Worm (Caenorhabditis elegans) whole organism, midembryonic: Measurements from ENCODE around the gene mlc-6.

Source experiments
- T22C8.4 ChIP-seq: fragments of 200-800 bp; sonication (Bioruptor generic); IDR thresholded peaks from 2 replicates; pipeline ENCODE4 v1.3.6; 2022; ENCODE audit warnings: missing genetic modification characterization, missing compliant biosample characterization
- cog-1 ChIP-seq: sonication (generic microtip); optimal IDR thresholded peaks from 2 replicates; lab custom pipeline; 2016; ENCODE audit warnings: missing genetic modification characterization, missing compliant biosample characterization
- flt-1 ChIP-seq: fragments of 200-800 bp; sonication (Bioruptor generic); IDR thresholded peaks from 2 replicates; pipeline ENCODE4 v1.3.6; 2022; ENCODE audit warnings: missing genetic modification characterization, missing compliant biosample characterization
- klf-2 ChIP-seq: fragments of 200-800 bp; sonication (Bioruptor generic); conservative IDR thresholded peaks from 2 replicates; pipeline ENCODE4 v1.3.6; 2022; ENCODE audit warnings: missing genetic modification reagents, missing genetic modification characterization, missing compliant biosample characterization
- ref-1 ChIP-seq: fragments of 200-800 bp; sonication (Bioruptor generic); conservative IDR thresholded peaks from 2 replicates; pipeline ENCODE4 v1.3.6; 2022; ENCODE audit warnings: missing genetic modification reagents, missing genetic modification characterization, missing compliant biosample characterization
- tab-1 ChIP-seq: fragments of 200-800 bp; sonication (Bioruptor generic); IDR thresholded peaks from 2 replicates; pipeline ENCODE4 v1.3.6; 2022; ENCODE audit warnings: missing genetic modification characterization, missing compliant biosample characterization

DNA sequence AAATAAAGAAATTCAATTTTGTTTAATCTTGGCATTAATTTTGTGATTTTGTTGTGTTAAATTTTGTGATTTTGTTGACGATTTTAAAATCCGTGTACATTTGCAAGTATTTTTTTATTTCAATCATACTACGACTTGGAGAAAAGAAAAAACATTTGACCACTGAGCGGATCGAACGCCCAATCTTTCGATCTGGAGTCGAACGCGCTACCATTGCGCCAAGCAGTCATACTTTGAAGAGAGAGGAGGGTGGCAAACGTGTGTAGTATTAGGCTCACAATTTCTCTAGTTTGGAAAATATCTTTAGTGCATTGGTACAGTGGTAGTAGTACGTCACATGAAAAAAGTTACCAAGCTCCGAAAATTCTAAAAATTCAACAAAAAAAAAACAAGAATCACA, 17.7 kb downstream of the mlc-6 start:
- TF ChIP-seq flt-1 (GFP tag; lab: Robert Waterston, UW) (peak; percentile 84), ref-1 (GFP tag; lab: Robert Waterston, UW) (no peak), klf-2 (GFP tag; lab: Robert Waterston, UW) (no peak), tab-1 (GFP tag; lab: Robert Waterston, UW) (peak; percentile 72; the same call in 1 of the 2 replicates), T22C8.4 (GFP tag; lab: Robert Waterston, UW) (0 out of 2 replicates have a peak, but pooled peaks have one; percentile 17), cog-1 (tag; lab: Kevin White, UChicago) (no peak)
